Worm (Caenorhabditis elegans) whole organism, early embryonic: Measurements from ENCODE around the gene ape-1.

Experiments used
- ama-1 ChIP-seq: fragments of 150-350 bp; optimal IDR thresholded peaks from 2 replicates; lab custom pipeline; 2014
- ceh-36 ChIP-seq: sonication (generic microtip); optimal IDR thresholded peaks from 2 replicates; lab custom pipeline; 2016; ENCODE audit warnings: missing genetic modification characterization, inconsistent platforms, missing compliant biosample characterization
- flt-1 ChIP-seq: fragments of 200-800 bp; sonication (Bioruptor generic); IDR thresholded peaks from 2 replicates; pipeline ENCODE4 v1.3.6; 2022; ENCODE audit warnings: missing genetic modification characterization, missing compliant biosample characterization
- hnd-1 ChIP-seq: sonication (generic microtip); optimal IDR thresholded peaks from 2 replicates; lab custom pipeline; 2016; ENCODE audit warnings: missing genetic modification characterization, missing compliant biosample characterization
- scrt-1 ChIP-seq: fragments of 200-800 bp; sonication (Bioruptor generic); IDR thresholded peaks from 2 replicates; pipeline ENCODE4 v1.3.6; 2022; ENCODE audit warnings: missing genetic modification characterization, missing compliant biosample characterization
- sea-1 ChIP-seq: fragments of 200-800 bp; sonication (Bioruptor generic); conservative IDR thresholded peaks from 2 replicates; pipeline ENCODE4 v1.3.6; 2022; ENCODE audit warnings: missing genetic modification characterization, missing compliant biosample characterization
- tra-4 ChIP-seq: sonication (generic microtip); optimal IDR thresholded peaks from 2 replicates; lab custom pipeline; 2017; ENCODE audit warnings: missing genetic modification characterization, missing compliant biosample characterization

DNA sequence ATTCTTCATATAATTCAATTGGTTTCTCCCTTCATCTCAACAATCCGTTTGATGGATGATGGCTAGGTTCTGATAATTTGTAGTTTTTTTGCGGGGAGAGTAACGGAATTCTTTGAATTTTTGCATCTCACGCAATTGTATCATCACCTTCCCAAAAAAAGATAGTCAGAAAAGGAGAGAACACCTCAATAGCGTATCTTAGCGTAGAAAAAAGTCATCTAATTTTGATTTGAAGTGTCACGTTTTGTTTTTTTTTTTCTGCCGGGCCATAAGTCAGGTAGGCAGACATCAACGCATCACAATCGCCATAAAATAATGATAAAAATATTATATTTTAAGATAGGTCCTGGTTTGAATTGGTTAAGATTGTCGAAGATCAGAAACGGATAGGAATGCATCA, 760 bp downstream of the ape-1 start:
- TF ChIP-seq hnd-1 (tag; lab: Kevin White, UChicago) = no peak
- no peak for TF ChIP-seq ama-1 (lab: Kevin White, UChicago)
- TF ChIP-seq flt-1 (GFP tag; lab: Robert Waterston, UW) = no peak
- no peak for TF ChIP-seq sea-1
- no peak for TF ChIP-seq tra-4 (tag; lab: Kevin White, UChicago)
- TF ChIP-seq ceh-36 (tag; lab: Kevin White, UChicago) = no peak
- TF ChIP-seq scrt-1 (GFP tag; lab: Robert Waterston, UW) = no peak
